Fruit fly (Drosophila melanogaster): ENCODE data around the gene Usp10.
"Not testable (repeated sequence)": the region's sequence is repeated elsewhere in the genome, so short reads cannot be mapped to it uniquely, and the experiment has no call there.

Usp10 gene

DNA sequence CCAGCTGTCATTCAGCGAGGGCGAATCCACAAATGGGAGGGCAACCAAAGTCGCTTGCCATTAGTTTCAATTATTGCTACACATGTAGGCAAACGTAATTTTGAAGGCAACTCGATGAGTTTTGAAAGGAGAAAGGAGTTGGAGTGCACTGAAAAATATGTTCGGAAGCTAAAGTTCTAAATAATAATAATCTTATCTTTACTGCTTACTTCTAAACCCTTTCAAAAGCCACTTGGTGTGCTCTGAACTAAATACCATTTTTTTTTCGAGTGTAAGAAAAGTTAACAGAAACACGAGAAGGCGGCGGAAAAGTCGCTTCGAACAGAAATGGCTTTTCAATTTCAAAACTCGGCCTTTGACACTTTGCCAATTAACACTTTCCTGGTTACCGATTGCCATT is 28.1 kb upstream of the Usp10 start, which contains the start of gene Cep290:
Gene Cep290, plus strand, starts transcription at position 301 of the 400 bp plus-strand sequence.
- TF ChIP-seq CG12605 (GFP tag; IDR thresholded peaks at IDR 0.05), result no peak
- no peak for TF ChIP-seq CG34367 (tag; optimal IDR thresholded peaks at IDR 0.05)
- TF ChIP-seq CG32121 (GFP tag; IDR thresholded peaks at IDR 0.05), result no peak
- TF ChIP-seq Pif1A (GFP tag; optimal IDR thresholded peaks at IDR 0.05), result no peak
- TF ChIP-seq D1 (tag; optimal IDR thresholded peaks at IDR 0.05), result no peak
- TF ChIP-seq CG13204 (GFP tag; optimal IDR thresholded peaks at IDR 0.05), result no peak
- no peak for TF ChIP-seq CG8159 (tag; optimal IDR thresholded peaks at IDR 0.05)
- no peak for TF ChIP-seq CG10348 (GFP tag; IDR thresholded peaks at IDR 0.05)
- TF ChIP-seq CG15710 (tag; optimal IDR thresholded peaks at IDR 0.05), result no peak
- no peak for TF ChIP-seq Snoo (tag; optimal IDR thresholded peaks at IDR 0.05)
- TF ChIP-seq CG17806 (tag; optimal IDR thresholded peaks at IDR 0.05), result no peak

DNA sequence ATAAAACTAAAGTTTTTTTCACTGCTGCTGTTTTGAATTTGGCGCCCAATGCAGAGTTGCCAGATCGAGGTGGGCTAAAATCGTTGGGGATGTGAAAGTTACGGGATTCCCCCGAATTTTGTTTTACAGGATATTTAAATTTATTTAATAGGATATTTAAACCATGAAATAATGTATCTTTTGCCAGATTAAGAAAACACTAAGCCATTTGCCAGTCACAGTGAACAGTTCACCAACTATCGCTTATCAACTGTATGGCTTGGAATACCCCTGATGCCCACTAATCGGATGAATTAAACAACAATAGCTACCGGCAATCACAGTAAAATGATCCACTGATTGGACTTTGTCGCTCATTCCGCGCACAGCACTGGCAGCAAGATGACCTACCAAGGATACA is 20.6 kb upstream of the Usp10 start, which contains the start of gene Dci:
Gene Dci, plus strand, starts transcription at position 286 of the 400 bp plus-strand sequence.
- TF ChIP-seq EcR (GFP tag; optimal IDR thresholded peaks at IDR 0.05) (no peak), Ets98B (GFP tag; IDR thresholded peaks at IDR 0.05) (no peak), rn (GFP tag; IDR thresholded peaks at IDR 0.05) (no peak), CG14655 (GFP tag; optimal IDR thresholded peaks at IDR 0.05) (no peak), CG13204 (GFP tag; optimal IDR thresholded peaks at IDR 0.05) (no peak), D1 (tag; optimal IDR thresholded peaks at IDR 0.05) (no peak), CG8159 (tag; optimal IDR thresholded peaks at IDR 0.05) (peak; percentile 43), CG17806 (tag; optimal IDR thresholded peaks at IDR 0.05) (peak; percentile 41), CG34367 (tag; optimal IDR thresholded peaks at IDR 0.05) (no peak), CG10348 (GFP tag; IDR thresholded peaks at IDR 0.05) (no peak), CG4496 (GFP tag; IDR thresholded peaks at IDR 0.05) (peak; percentile 63; the same call in 1 of the 3 replicates), fd96Ca (GFP tag; IDR thresholded peaks at IDR 0.05) (peak; percentile 72), CG8301 (tag; optimal IDR thresholded peaks at IDR 0.05) (no peak), CG12605 (GFP tag; IDR thresholded peaks at IDR 0.05) (no peak), gl (tag; optimal IDR thresholded peaks at IDR 0.05) (no peak), CG15710 (tag; optimal IDR thresholded peaks at IDR 0.05) (peak; percentile 49), Snoo (tag; optimal IDR thresholded peaks at IDR 0.05) (no peak), CG9948 (tag; optimal IDR thresholded peaks at IDR 0.05) (no peak), CG32121 (GFP tag; IDR thresholded peaks at IDR 0.05) (peak; percentile 69), Pif1B (GFP tag; optimal IDR thresholded peaks at IDR 0.05) (no peak), Pif1A (GFP tag; optimal IDR thresholded peaks at IDR 0.05) (no peak)

DNA sequence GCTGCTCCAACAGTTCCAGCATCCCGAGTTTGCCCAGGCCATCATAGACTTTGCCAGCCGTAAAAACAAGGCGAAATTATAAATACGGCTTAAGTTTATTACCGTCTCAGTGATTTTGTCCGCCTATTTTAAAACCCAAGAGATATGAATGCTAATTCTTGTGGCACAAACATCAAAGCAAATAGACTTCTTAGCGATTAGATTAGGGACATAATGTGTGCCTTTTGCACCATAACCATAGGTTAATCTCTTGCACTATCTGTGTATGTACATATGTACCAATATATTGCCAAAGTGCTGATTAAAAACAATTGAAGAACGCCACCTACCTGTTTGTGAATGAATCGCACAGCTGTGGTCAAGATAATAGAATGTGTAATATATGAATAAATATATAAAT is 19.4 kb upstream of the Usp10 start:
- TF ChIP-seq Snoo (tag; optimal IDR thresholded peaks at IDR 0.05) (no peak), CG32121 (GFP tag; IDR thresholded peaks at IDR 0.05) (no peak), CG17806 (tag; optimal IDR thresholded peaks at IDR 0.05) (no peak), rn (GFP tag; IDR thresholded peaks at IDR 0.05) (no peak), CG9948 (tag; optimal IDR thresholded peaks at IDR 0.05) (no peak), EcR (GFP tag; optimal IDR thresholded peaks at IDR 0.05) (no peak), CG13204 (GFP tag; optimal IDR thresholded peaks at IDR 0.05) (no peak), gl (tag; optimal IDR thresholded peaks at IDR 0.05) (no peak), Pif1A (GFP tag; optimal IDR thresholded peaks at IDR 0.05) (no peak), Ets98B (GFP tag; IDR thresholded peaks at IDR 0.05) (no peak), CG34367 (tag; optimal IDR thresholded peaks at IDR 0.05) (no peak)

DNA sequence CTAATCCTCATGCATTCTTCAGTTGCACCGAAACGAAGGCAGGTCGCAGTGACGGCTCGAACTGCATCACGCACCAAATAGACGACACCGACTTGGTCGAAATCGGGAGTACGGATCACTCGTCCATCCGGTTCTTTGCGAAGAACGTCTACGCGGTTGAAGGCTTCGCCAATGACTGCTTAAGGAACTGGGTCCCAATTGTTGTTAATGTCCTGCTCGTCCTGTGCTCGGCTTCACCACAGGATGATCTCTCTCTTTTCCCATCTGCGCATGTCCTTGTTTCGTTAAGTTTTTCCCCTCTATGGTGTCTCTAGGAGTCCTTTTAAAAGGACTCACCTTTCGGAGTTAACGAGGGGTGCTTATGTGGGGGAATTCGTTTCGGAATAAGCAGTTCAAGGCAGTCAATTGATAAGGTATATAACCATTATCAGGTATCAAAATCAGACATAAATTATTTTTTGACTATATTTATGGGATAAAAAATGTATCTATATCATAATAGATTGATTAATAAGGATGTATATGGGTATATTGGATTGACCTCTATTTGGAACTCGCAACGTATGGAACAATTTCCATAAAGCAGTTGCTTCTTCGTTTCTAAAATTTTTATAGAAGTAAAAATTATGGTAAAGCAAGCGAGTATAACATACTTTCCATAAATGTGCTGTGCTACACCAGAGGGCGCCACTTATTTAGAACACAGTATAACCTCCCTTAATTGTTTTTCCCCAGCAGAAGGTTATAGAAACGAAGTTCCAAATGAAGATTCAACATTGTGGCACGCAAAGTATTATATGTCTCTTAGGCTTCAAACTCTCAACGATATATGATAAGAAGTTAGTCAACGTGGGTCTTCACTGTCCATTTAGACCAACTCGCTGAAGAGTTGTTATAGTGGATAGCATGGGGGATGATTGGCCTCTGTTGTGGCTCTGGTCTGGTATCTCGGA is 14.4 kb upstream of the Usp10 start, which contains the start of gene dpr20:
Gene dpr20, minus strand, starts transcription at position 186 of the 953 bp plus-strand sequence.
- TF ChIP-seq D1 (tag; optimal IDR thresholded peaks at IDR 0.05), result no peak
- TF ChIP-seq CG17806 (tag; optimal IDR thresholded peaks at IDR 0.05), result peak; percentile 78
- peak; percentile 70 for TF ChIP-seq CG10348 (GFP tag; IDR thresholded peaks at IDR 0.05)
- peak; percentile 59 for TF ChIP-seq gl (tag; optimal IDR thresholded peaks at IDR 0.05)
- peak; percentile 81 for TF ChIP-seq CG14655 (GFP tag; optimal IDR thresholded peaks at IDR 0.05)
- TF ChIP-seq CG32121 (GFP tag; IDR thresholded peaks at IDR 0.05), result peak; percentile 91
- no peak for TF ChIP-seq EcR (GFP tag; optimal IDR thresholded peaks at IDR 0.05)
- peak; percentile 81 for TF ChIP-seq CG8301 (tag; optimal IDR thresholded peaks at IDR 0.05)
- TF ChIP-seq CG13204 (GFP tag; optimal IDR thresholded peaks at IDR 0.05), result no peak
- peak; percentile 76 for TF ChIP-seq Pif1B (GFP tag; optimal IDR thresholded peaks at IDR 0.05)
- TF ChIP-seq fd96Ca (GFP tag; IDR thresholded peaks at IDR 0.05), result peak; percentile 94
- TF ChIP-seq Ets98B (GFP tag; IDR thresholded peaks at IDR 0.05), result peak; percentile 94
- TF ChIP-seq CG12605 (GFP tag; IDR thresholded peaks at IDR 0.05), result peak; percentile 95
- TF ChIP-seq CG4496 (GFP tag; IDR thresholded peaks at IDR 0.05), result peak; percentile 96
- peak; percentile 84 for TF ChIP-seq rn (GFP tag; IDR thresholded peaks at IDR 0.05)
- TF ChIP-seq Pif1A (GFP tag; optimal IDR thresholded peaks at IDR 0.05), result peak; percentile 78
- peak; percentile 72 for TF ChIP-seq CG15710 (tag; optimal IDR thresholded peaks at IDR 0.05)
- peak; percentile 60 for TF ChIP-seq CG34367 (tag; optimal IDR thresholded peaks at IDR 0.05)
- peak; percentile 81 for TF ChIP-seq CG8159 (tag; optimal IDR thresholded peaks at IDR 0.05)
- TF ChIP-seq Snoo (tag; optimal IDR thresholded peaks at IDR 0.05), result peak; percentile 65
- peak; percentile 61 for TF ChIP-seq CG9948 (tag; optimal IDR thresholded peaks at IDR 0.05)

dm6 chr3L:865096-865495 is 6.6 kb upstream of the Usp10 start, which contains the start of gene CG12502:
CG12502 (plus strand) TSS chr3L:865396.
- TF ChIP-seq CG32121 (GFP tag; IDR thresholded peaks at IDR 0.05); rn (GFP tag; IDR thresholded peaks at IDR 0.05); Snoo (tag; optimal IDR thresholded peaks at IDR 0.05): not testable (repeated sequence)

Measured in whole organism, pupa.